Worm (Caenorhabditis elegans) whole organism, L2 larva: ENCODE measurements around the gene F20D6.2.

Source experiments
- ZK546.5 ChIP-seq: sonication (generic microtip); optimal IDR thresholded peaks from 2 replicates; lab custom pipeline; 2017; ENCODE audit warnings: missing biosample characterization, missing genetic modification characterization
- ceh-82 ChIP-seq: fragments of 150-350 bp; optimal IDR thresholded peaks from 2 replicates; lab custom pipeline; 2014; ENCODE audit warnings: missing biosample characterization, missing genetic modification characterization
- egl-27 ChIP-seq: sonication (generic microtip); optimal IDR thresholded peaks from 3 replicates; lab custom pipeline; 2017; ENCODE audit warnings: missing biosample characterization, missing genetic modification reagents, missing genetic modification characterization
- elt-1 ChIP-seq: fragments of 150-350 bp; optimal IDR thresholded peaks from 2 replicates; lab custom pipeline; 2014; ENCODE audit warnings: missing biosample characterization, missing genetic modification characterization
- elt-3 ChIP-seq: sonication (generic microtip); optimal IDR thresholded peaks from 2 replicates; lab custom pipeline; 2017; ENCODE audit warnings: missing biosample characterization, missing genetic modification characterization
- fos-1 ChIP-seq: fragments of 150-350 bp; optimal IDR thresholded peaks from 2 replicates; lab custom pipeline; 2014; ENCODE audit warnings: missing biosample characterization, missing genetic modification characterization
- lin-13 ChIP-seq: fragments of 150-350 bp; optimal IDR thresholded peaks from 2 replicates; lab custom pipeline; 2014; ENCODE audit warnings: missing biosample characterization, missing genetic modification reagents, missing genetic modification characterization
- unc-62 ChIP-seq: fragments of 150-350 bp; optimal IDR thresholded peaks from 2 replicates; lab custom pipeline; 2014; ENCODE audit warnings: missing biosample characterization, missing genetic modification reagents, missing genetic modification characterization

- TF ChIP-seq ceh-82 (tag; lab: Kevin White, UChicago) (no peak), lin-13 (GFP tag; lab: Kevin White, UChicago) (no peak), fos-1 (tag; lab: Kevin White, UChicago) (no peak), egl-27 (no peak), ZK546.5 (tag; lab: Kevin White, UChicago) (no peak), elt-3 (no peak), unc-62 (GFP tag; lab: Kevin White, UChicago) (no peak), elt-1 (tag; lab: Kevin White, UChicago) (no peak)
These were observed 30.1 kb upstream of the F20D6.2 start for ce11 chrV:8155743-8156142.
